Worm (Caenorhabditis elegans) whole organism, L3 larva: ENCODE results near the gene faah-2.
A peak's percentile ranks its signal among the peaks of the same experiment; 100 is the strongest.

Source experiments
- aly-2 ChIP-seq: fragments of 150-350 bp; optimal IDR thresholded peaks from 2 replicates; lab custom pipeline; 2014; ENCODE audit warnings: missing biosample characterization, missing genetic modification characterization
- ama-1 ChIP-seq: fragments of 150-350 bp; optimal IDR thresholded peaks from 2 replicates; lab custom pipeline; 2018
- ceh-16 ChIP-seq: sonication (generic microtip); optimal IDR thresholded peaks from 2 replicates; lab custom pipeline; 2017; ENCODE audit warnings: missing biosample characterization, missing genetic modification characterization
- ceh-28 ChIP-seq: fragments of 150-350 bp; optimal IDR thresholded peaks from 2 replicates; lab custom pipeline; 2014; ENCODE audit warnings: missing biosample characterization, missing genetic modification reagents, missing genetic modification characterization
- daf-12 ChIP-seq: fragments of 150-350 bp; optimal IDR thresholded peaks from 2 replicates; lab custom pipeline; 2014; ENCODE audit warnings: missing biosample characterization, missing genetic modification reagents, missing genetic modification characterization
- egl-27 ChIP-seq: sonication (generic microtip); optimal IDR thresholded peaks from 4 replicates; lab custom pipeline; 2017; ENCODE audit warnings: missing biosample characterization, missing genetic modification reagents, missing genetic modification characterization
- egl-5 ChIP-seq: fragments of 150-350 bp; optimal IDR thresholded peaks from 2 replicates; lab custom pipeline; 2017; ENCODE audit warnings: missing biosample characterization, missing genetic modification reagents, missing genetic modification characterization, inconsistent platforms
- elt-2 ChIP-seq: sonication (generic microtip); optimal IDR thresholded peaks from 2 replicates; lab custom pipeline; 2016; ENCODE audit warnings: missing genetic modification reagents, mild to moderate bottlenecking, missing genetic modification characterization, missing compliant biosample characterization
- elt-3 ChIP-seq, 3 experiments: fragments of 150-350 bp in 1 of 3; sonication (generic microtip) in 2 of 3; optimal IDR thresholded peaks; 2 replicates in 2 of 3; 4 replicates in 1 of 3; lab custom pipeline; 2014 to 2017; ENCODE audit warnings: missing biosample characterization in 3 of 3, missing genetic modification characterization in 3 of 3
- fkh-2 ChIP-seq: fragments of 150-350 bp; optimal IDR thresholded peaks from 2 replicates; lab custom pipeline; 2014; ENCODE audit warnings: missing biosample characterization, missing genetic modification reagents, missing genetic modification characterization
- fos-1 ChIP-seq: fragments of 150-350 bp; optimal IDR thresholded peaks from 2 replicates; lab custom pipeline; 2014; ENCODE audit warnings: missing biosample characterization, missing genetic modification characterization
- hmg-11 ChIP-seq: sonication (generic microtip); optimal IDR thresholded peaks from 2 replicates; lab custom pipeline; 2016; ENCODE audit warnings: missing genetic modification characterization, missing compliant biosample characterization
- jun-1 ChIP-seq: fragments of 150-350 bp; optimal IDR thresholded peaks from 2 replicates; lab custom pipeline; 2014; ENCODE audit warnings: missing biosample characterization, missing genetic modification reagents, missing genetic modification characterization
- lsy-12 ChIP-seq: sonication (generic microtip); optimal IDR thresholded peaks from 2 replicates; lab custom pipeline; 2016; ENCODE audit warnings: mild to moderate bottlenecking, missing genetic modification characterization, missing compliant biosample characterization
- mdl-1 ChIP-seq: fragments of 150-350 bp; optimal IDR thresholded peaks from 2 replicates; lab custom pipeline; 2014; ENCODE audit warnings: missing biosample characterization, missing genetic modification characterization
- nfya-1 ChIP-seq: sonication (generic microtip); optimal IDR thresholded peaks from 2 replicates; lab custom pipeline; 2017; ENCODE audit warnings: missing genetic modification characterization, mild to moderate bottlenecking, missing compliant biosample characterization, antibody characterized with exemption, moderate library complexity; ENCODE audit not compliant: insufficient read depth
- nhr-23 ChIP-seq: fragments of 150-350 bp; optimal IDR thresholded peaks from 2 replicates; lab custom pipeline; 2014; ENCODE audit warnings: missing biosample characterization, missing genetic modification reagents, missing genetic modification characterization
- nhr-25 ChIP-seq: sonication (generic microtip); optimal IDR thresholded peaks from 2 replicates; lab custom pipeline; 2017; ENCODE audit warnings: missing biosample characterization, missing genetic modification characterization
- nhr-28 ChIP-seq: fragments of 150-350 bp; optimal IDR thresholded peaks from 2 replicates; lab custom pipeline; 2014; ENCODE audit warnings: missing biosample characterization, missing genetic modification characterization
- nhr-43 ChIP-seq: sonication (generic microtip); optimal IDR thresholded peaks from 2 replicates; lab custom pipeline; 2016; ENCODE audit warnings: mild to moderate bottlenecking, missing genetic modification characterization, missing compliant biosample characterization; ENCODE audit not compliant: poor library complexity, severe bottlenecking
- nhr-67 ChIP-seq: fragments of 150-350 bp; optimal IDR thresholded peaks from 2 replicates; lab custom pipeline; 2014; ENCODE audit warnings: missing biosample characterization, missing genetic modification characterization
- nhr-77 ChIP-seq: fragments of 150-350 bp; optimal IDR thresholded peaks from 2 replicates; lab custom pipeline; 2014; ENCODE audit warnings: missing biosample characterization, missing genetic modification characterization
- pha-4 ChIP-seq: fragments of 150-350 bp; optimal IDR thresholded peaks from 2 replicates; lab custom pipeline; 2014; ENCODE audit warnings: missing biosample characterization, missing genetic modification reagents, missing genetic modification characterization
- pqm-1 ChIP-seq: fragments of 150-350 bp; optimal IDR thresholded peaks from 2 replicates; lab custom pipeline; 2017; ENCODE audit warnings: missing biosample characterization, missing genetic modification characterization, inconsistent platforms
- sea-2 ChIP-seq: fragments of 150-350 bp; sonication (generic microtip); optimal IDR thresholded peaks from 4 replicates; lab custom pipeline; 2014; ENCODE audit warnings: missing biosample characterization, missing genetic modification reagents, missing genetic modification characterization
- skn-1 ChIP-seq: fragments of 150-350 bp; optimal IDR thresholded peaks from 2 replicates; lab custom pipeline; 2014; ENCODE audit warnings: missing biosample characterization, missing genetic modification characterization
- unc-39 ChIP-seq: sonication (generic microtip); optimal IDR thresholded peaks from 4 replicates; lab custom pipeline; 2017; ENCODE audit warnings: missing biosample characterization, missing genetic modification characterization
- unc-62 ChIP-seq: fragments of 150-350 bp; sonication (generic microtip); optimal IDR thresholded peaks from 4 replicates; lab custom pipeline; 2014; ENCODE audit warnings: missing biosample characterization, missing genetic modification reagents, missing genetic modification characterization
- ztf-11 ChIP-seq: fragments of 150-350 bp; optimal IDR thresholded peaks from 2 replicates; lab custom pipeline; 2014; ENCODE audit warnings: missing biosample characterization, missing genetic modification characterization

faah-2 gene

ce11 chrIV:8136548-8136947, 15.7 kb upstream of the faah-2 start:
- TF ChIP-seq nhr-43 (tag; lab: Kevin White, UChicago), result no peak
- TF ChIP-seq lsy-12 (tag; lab: Kevin White, UChicago), result no peak
- TF ChIP-seq pqm-1 (tag; lab: Kevin White, UChicago), result no peak
- TF ChIP-seq unc-62 (GFP tag; lab: Kevin White, UChicago), result no peak
- TF ChIP-seq aly-2 (tag; lab: Kevin White, UChicago), result no peak
- no peak for TF ChIP-seq egl-27 (tag; lab: Kevin White, UChicago)

DNA sequence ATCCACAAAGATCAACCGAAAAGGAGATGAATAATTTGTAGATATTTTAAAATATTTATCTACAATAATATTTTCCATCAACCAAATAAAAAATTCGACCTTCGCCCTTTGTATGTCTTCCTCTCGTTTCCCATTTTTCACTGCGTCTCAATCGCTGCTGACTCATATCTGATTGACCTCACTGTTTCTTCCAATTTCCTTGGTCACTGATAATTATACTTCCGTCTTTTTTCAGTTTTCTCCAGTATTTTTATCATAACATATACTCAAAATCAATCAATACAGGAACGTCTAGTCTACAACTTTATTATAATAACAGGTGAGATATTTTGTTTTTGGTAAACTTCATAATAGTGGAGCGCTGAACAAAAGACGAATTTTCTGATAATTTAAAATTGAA, 13.3 kb upstream of the faah-2 start, which contains the start of gene pmk-3:
Gene pmk-3, plus strand, starts transcription at position 236 of the 400 bp plus-strand sequence.
- TF ChIP-seq unc-39 (tag; lab: Kevin White, UChicago), result no peak
- no peak for TF ChIP-seq aly-2 (tag; lab: Kevin White, UChicago)
- TF ChIP-seq mdl-1 (tag; lab: Kevin White, UChicago), result no peak
- no peak for TF ChIP-seq nhr-43 (tag; lab: Kevin White, UChicago)
- no peak for TF ChIP-seq hmg-11 (tag; lab: Kevin White, UChicago)
- no peak for TF ChIP-seq ztf-11 (tag; lab: Kevin White, UChicago)
- peak; percentile 11 for TF ChIP-seq jun-1
- peak; percentile 9 for TF ChIP-seq pha-4 (tag; lab: Kevin White, UChicago)
- TF ChIP-seq ceh-16 (tag; lab: Kevin White, UChicago), result no peak
- TF ChIP-seq elt-2 (tag; lab: Kevin White, UChicago), result peak; percentile 61
- TF ChIP-seq ceh-28 (tag; lab: Kevin White, UChicago), result peak; percentile 13
- TF ChIP-seq egl-27 (tag; lab: Kevin White, UChicago), result no peak
- peak; percentile 54 for TF ChIP-seq nhr-23 (tag; lab: Kevin White, UChicago)
- no peak for TF ChIP-seq sea-2 (GFP tag; lab: Kevin White, UChicago)

DNA sequence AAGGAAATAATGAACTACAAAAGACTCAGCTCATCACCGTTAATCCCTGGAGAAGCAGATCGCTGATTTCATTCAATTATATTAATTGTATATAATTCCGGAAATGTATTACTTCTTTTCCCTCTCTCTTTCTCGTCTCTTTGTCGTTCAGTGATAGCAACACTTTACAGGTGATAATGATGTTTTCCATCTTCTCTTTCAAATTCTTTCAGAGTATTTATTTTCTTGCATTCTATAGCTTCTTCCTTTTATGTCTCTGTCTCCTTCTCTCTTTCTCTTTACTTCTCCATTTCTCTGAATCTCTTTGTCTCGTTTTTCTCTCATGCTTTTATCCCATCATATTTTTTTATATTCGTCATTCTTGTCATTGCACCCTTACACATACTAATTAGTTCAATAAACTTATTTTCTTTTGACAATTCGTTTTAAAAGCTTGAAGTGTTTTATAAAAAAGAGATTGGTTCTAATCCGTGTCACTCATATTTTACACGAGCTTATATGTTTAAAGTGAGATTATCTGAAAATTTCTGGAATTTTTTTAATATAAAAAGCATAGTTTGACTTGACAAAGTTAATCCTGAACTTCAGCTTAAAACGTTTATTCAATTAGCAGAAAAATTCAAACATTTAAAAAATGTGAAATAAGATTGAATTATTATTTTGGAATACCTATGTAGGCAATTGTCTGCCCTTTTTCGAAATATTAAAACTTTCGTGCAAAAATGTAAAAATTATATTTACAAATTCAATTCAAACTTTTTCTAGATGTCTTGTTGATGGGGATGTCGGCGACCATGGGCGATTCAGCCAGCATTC, 9.3 kb upstream of the faah-2 start, which contains the start of gene pmk-2:
Gene pmk-2, plus strand, starts transcription at position 766 of the 816 bp plus-strand sequence.
- TF ChIP-seq pqm-1 (tag; lab: Kevin White, UChicago), result no peak
- peak; percentile 3 for TF ChIP-seq jun-1
- TF ChIP-seq fkh-2 (tag; lab: Kevin White, UChicago), result no peak
- no peak for TF ChIP-seq ama-1 (lab: Kevin White, UChicago)
- no peak for TF ChIP-seq ztf-11 (tag; lab: Kevin White, UChicago)
- TF ChIP-seq skn-1 (tag; lab: Kevin White, UChicago), result peak; percentile 14
- peak; percentile 40 for TF ChIP-seq elt-2 (tag; lab: Kevin White, UChicago)
- no peak for TF ChIP-seq nhr-67 (tag; lab: Kevin White, UChicago)
- TF ChIP-seq nfya-1 (tag; lab: Kevin White, UChicago), result peak; percentile 29
- TF ChIP-seq nhr-25 (tag; lab: Kevin White, UChicago), result no peak

DNA sequence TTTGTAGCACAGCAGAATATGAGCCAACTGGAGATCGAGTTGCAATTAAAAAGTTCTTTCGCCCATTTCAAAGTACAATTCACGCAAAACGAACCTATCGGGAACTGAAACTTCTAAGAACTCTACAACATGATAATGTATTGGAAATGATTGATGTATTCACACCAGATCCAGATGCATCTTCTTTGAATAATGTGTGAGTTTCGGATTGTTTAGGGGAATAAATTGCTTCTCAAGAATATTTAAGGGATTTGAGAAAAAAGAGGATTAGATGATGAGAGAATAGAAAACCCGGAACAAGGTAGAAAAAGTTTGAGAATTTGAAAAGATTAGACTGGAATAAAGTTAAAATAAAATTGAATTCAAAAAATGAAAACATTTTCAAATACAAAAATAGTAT, 7.9 kb upstream of the faah-2 start:
- TF ChIP-seq ztf-11 (tag; lab: Kevin White, UChicago) (no peak), nhr-67 (tag; lab: Kevin White, UChicago) (no peak), egl-5 (tag; lab: Kevin White, UChicago) (no peak)

DNA sequence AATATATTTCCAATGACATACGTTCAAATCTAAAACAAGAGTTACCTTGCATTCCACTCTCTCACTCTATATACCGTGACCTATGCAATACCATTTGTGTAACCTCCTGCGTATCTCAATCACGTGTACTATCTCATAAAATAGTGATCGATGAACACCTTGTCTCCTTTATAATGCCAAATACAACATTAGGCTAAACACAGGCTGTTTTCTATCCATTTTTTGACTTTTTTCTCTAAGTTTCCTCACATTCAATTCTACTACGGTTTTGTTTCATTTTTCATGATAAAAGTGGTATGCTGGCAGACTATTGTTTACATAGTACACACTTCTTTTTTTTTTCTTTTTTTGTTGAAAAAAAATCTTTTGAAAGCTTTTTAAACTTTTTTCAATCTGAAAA, 6.0 kb upstream of the faah-2 start:
- TF ChIP-seq daf-12 (tag; lab: Kevin White, UChicago) (no peak), elt-3 (tag; optimal IDR thresholded peaks at IDR 0.05; lab: Kevin White, UChicago) (no peak), ceh-28 (tag; lab: Kevin White, UChicago) (peak; percentile 67), nhr-25 (tag; lab: Kevin White, UChicago) (peak; percentile 81), pqm-1 (tag; lab: Kevin White, UChicago) (peak; percentile 36), nhr-28 (tag; lab: Kevin White, UChicago) (no peak), fos-1 (tag; lab: Kevin White, UChicago) (no peak), unc-39 (tag; lab: Kevin White, UChicago) (no peak), pha-4 (tag; lab: Kevin White, UChicago) (peak; percentile 92), nfya-1 (tag; lab: Kevin White, UChicago) (peak; percentile 16), elt-2 (tag; lab: Kevin White, UChicago) (peak; percentile 44), hmg-11 (tag; lab: Kevin White, UChicago) (no peak), nhr-43 (tag; lab: Kevin White, UChicago) (no peak), nhr-77 (tag; lab: Kevin White, UChicago) (no peak), mdl-1 (tag; lab: Kevin White, UChicago) (peak; percentile 79), nhr-23 (tag; lab: Kevin White, UChicago) (peak; percentile 46)
